Worm (Caenorhabditis elegans): Measurements from ENCODE around the gene madf-4.

Gene madf-4

DNA sequence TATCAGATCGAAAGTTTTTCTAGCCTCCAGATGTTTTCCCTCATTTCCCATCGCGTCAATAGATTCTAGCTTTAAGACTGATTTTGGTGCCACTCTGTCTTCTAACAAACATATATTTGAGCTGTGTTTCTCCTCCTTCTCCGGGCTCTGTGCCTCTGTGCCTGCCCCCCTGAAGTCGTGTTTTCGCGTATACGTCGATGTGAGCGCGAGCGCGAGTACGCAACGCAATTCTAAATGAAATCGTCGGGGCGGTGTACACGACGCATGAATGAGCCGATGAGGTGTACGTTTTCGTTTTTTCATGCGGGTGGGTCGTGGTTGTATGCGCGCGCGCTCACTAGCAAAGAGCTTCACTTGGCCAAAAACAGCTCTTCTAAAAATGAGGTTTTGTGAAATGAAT is 3.6 kb upstream of the madf-4 start:
- TF ChIP-seq nhr-77 (tag; optimal IDR thresholded peaks at IDR 0.05) (no peak), ZK546.5 (tag; optimal IDR thresholded peaks at IDR 0.05) (no peak), ztf-4 (tag; optimal IDR thresholded peaks at IDR 0.05) (no peak), ceh-28 (tag; optimal IDR thresholded peaks at IDR 0.05) (no peak), nhr-28 (tag; optimal IDR thresholded peaks at IDR 0.05) (no peak), nhr-43 (tag; optimal IDR thresholded peaks at IDR 0.05; ENCODE audit: poor library complexity, severe bottlenecking) (no peak), egl-27 (tag; optimal IDR thresholded peaks at IDR 0.05) (no peak), mml-1 (tag; optimal IDR thresholded peaks at IDR 0.05) (no peak)

DNA sequence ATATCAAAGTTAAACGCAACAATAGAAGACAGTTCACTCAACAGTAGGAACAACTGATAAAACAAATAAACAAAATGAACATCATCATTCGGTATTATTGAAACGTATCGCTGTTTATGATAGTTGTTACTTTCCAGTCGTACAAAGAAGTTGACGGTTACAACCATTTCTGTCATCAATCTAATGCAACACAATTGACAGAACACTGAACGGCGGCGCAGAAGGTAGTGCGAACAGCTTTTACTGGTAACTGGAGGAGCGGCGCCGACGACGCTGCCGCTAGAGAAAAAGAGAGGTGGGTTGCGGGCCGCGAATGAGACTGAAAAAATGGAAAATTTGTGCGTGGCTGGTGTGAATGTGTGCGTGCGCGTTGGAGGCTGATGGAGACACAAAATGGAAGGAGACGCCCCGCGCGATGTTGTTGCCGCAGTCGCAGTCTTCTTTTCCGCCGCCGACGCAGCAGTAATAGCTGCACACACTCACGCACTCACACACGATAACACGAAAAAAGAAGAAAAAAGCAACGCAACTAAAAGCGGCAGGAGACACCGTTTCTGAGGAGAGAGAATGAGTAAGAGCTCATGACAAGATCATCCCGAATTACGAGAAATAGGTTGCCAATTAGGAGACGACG is 2.0 kb upstream of the madf-4 start:
- TF ChIP-seq nhr-11 (tag; optimal IDR thresholded peaks at IDR 0.05) = no peak
- TF ChIP-seq nfya-1 (tag; optimal IDR thresholded peaks at IDR 0.05; ENCODE audit: insufficient read depth) = peak; percentile 5
- TF ChIP-seq lin-39 (tag; optimal IDR thresholded peaks at IDR 0.05) = peak; percentile 61
- TF ChIP-seq mml-1 (tag; optimal IDR thresholded peaks at IDR 0.05) = no peak
- no peak for TF ChIP-seq fkh-2 (tag; optimal IDR thresholded peaks at IDR 0.05)
- no peak for TF ChIP-seq mdl-1 (tag; optimal IDR thresholded peaks at IDR 0.05)
- no peak for TF ChIP-seq jun-1 (tag; optimal IDR thresholded peaks at IDR 0.05)
- TF ChIP-seq unc-62 (GFP tag; optimal IDR thresholded peaks at IDR 0.05) = no peak
- TF ChIP-seq nhr-43 (tag; optimal IDR thresholded peaks at IDR 0.05; ENCODE audit: poor library complexity, severe bottlenecking) = no peak
- TF ChIP-seq fos-1 (tag; optimal IDR thresholded peaks at IDR 0.05) = no peak
- TF ChIP-seq nhr-237 (tag; optimal IDR thresholded peaks at IDR 0.05) = no peak
- TF ChIP-seq elt-1 (tag; optimal IDR thresholded peaks at IDR 0.05) = no peak

- TF ChIP-seq skn-1 (tag; optimal IDR thresholded peaks at IDR 0.05) (no peak), nhr-25 (tag; optimal IDR thresholded peaks at IDR 0.05) (peak; percentile 69)
Measured at ce11 chrV:9962916-9963315, 622 bp upstream of the madf-4 start.

- no peak for TF ChIP-seq mdl-1 (tag; optimal IDR thresholded peaks at IDR 0.05)
- TF ChIP-seq nhr-77 (tag; optimal IDR thresholded peaks at IDR 0.05) = no peak
- TF ChIP-seq ceh-16 (tag; optimal IDR thresholded peaks at IDR 0.05) = no peak
- TF ChIP-seq ZK546.5 (tag; optimal IDR thresholded peaks at IDR 0.05) = no peak
- TF ChIP-seq pqm-1 (tag; optimal IDR thresholded peaks at IDR 0.05) = no peak
- no peak for TF ChIP-seq nfya-1 (tag; optimal IDR thresholded peaks at IDR 0.05; ENCODE audit: insufficient read depth)
- TF ChIP-seq egl-5 (tag; optimal IDR thresholded peaks at IDR 0.05) = no peak
- TF ChIP-seq ceh-9 (tag; optimal IDR thresholded peaks at IDR 0.05) = no peak
- no peak for TF ChIP-seq ztf-4 (tag; optimal IDR thresholded peaks at IDR 0.05)
- no peak for TF ChIP-seq aly-2 (tag; optimal IDR thresholded peaks at IDR 0.05)
- no peak for TF ChIP-seq nhr-67 (tag; optimal IDR thresholded peaks at IDR 0.05)
- TF ChIP-seq nhr-25 (tag; optimal IDR thresholded peaks at IDR 0.05) = no peak
- no peak for TF ChIP-seq daf-12 (tag; optimal IDR thresholded peaks at IDR 0.05)
- TF ChIP-seq ceh-82 (tag; optimal IDR thresholded peaks at IDR 0.05) = no peak
- no peak for TF ChIP-seq nhr-237 (tag; optimal IDR thresholded peaks at IDR 0.05)
- no peak for TF ChIP-seq zag-1 (tag; optimal IDR thresholded peaks at IDR 0.05)
- no peak for TF ChIP-seq lin-39 (tag; optimal IDR thresholded peaks at IDR 0.05)
Measured at ce11 chrV:9960376-9960775, 1.9 kb downstream of the madf-4 start, which contains the start of gene T07C12.10. Gene T07C12.10, minus strand, starts transcription at chrV:9960476.

- TF ChIP-seq hmg-11 (tag; optimal IDR thresholded peaks at IDR 0.05) = no peak
- TF ChIP-seq lin-15B (tag; optimal IDR thresholded peaks at IDR 0.05) = no peak
- TF ChIP-seq nhr-43 (tag; optimal IDR thresholded peaks at IDR 0.05; ENCODE audit: poor library complexity, severe bottlenecking) = no peak
- TF ChIP-seq skn-1 (tag; optimal IDR thresholded peaks at IDR 0.05) = no peak
- TF ChIP-seq nhr-77 (tag; optimal IDR thresholded peaks at IDR 0.05) = no peak
- TF ChIP-seq ceh-16 (tag; optimal IDR thresholded peaks at IDR 0.05) = no peak
- peak; percentile 37 for TF ChIP-seq nhr-11 (tag; optimal IDR thresholded peaks at IDR 0.05)
- TF ChIP-seq nhr-237 (tag; optimal IDR thresholded peaks at IDR 0.05) = no peak
- TF ChIP-seq ceh-9 (tag; optimal IDR thresholded peaks at IDR 0.05) = no peak
- TF ChIP-seq egl-5 (tag; optimal IDR thresholded peaks at IDR 0.05) = peak; percentile 22
Measured at ce11 chrV:9958654-9959053, 3.6 kb downstream of the madf-4 start.

- no peak for TF ChIP-seq ama-1 (optimal IDR thresholded peaks at IDR 0.05)
- TF ChIP-seq ceh-28 (tag; optimal IDR thresholded peaks at IDR 0.05) = no peak
- no peak for TF ChIP-seq nhr-77 (tag; optimal IDR thresholded peaks at IDR 0.05)
- TF ChIP-seq nhr-11 (tag; optimal IDR thresholded peaks at IDR 0.05) = no peak
- TF ChIP-seq ztf-4 (tag; optimal IDR thresholded peaks at IDR 0.05) = no peak
- no peak for TF ChIP-seq nfya-1 (tag; optimal IDR thresholded peaks at IDR 0.05; ENCODE audit: insufficient read depth)
- TF ChIP-seq fkh-10 (GFP tag; optimal IDR thresholded peaks at IDR 0.05) = no peak
Measured at ce11 chrV:9958231-9958630, 4.1 kb downstream of the madf-4 start, which contains the start of gene anmt-3. Gene anmt-3, minus strand, starts transcription at chrV:9958331.

All from whole organism, L3 larva.